Fruit fly (Drosophila melanogaster): Measurements from ENCODE around the gene Gr93b.

The Gr93b gene

DNA sequence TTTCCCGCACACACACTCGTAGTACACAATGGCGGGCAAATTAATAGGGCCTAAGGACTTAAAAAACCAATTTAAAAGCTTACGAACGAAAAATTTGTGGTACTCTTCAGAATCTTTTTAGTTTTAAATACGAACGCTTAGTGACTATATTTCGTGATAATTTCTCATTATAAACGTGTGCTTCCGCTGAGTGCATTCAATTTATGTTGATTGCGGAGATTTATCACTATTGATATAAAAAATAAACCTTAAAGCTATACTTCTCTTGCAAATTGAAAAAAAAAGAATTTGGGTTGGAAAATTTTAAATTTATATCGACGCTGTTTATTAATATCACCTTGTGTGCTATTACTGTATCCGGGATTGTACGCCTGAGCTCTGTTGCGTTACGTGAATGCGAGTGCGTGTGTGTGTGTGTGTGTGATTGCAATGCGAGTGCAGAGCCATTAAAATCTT is 5.5 kb upstream of the Gr93b start:
- TF ChIP-seq CG4496 (GFP tag; IDR thresholded peaks at IDR 0.05): peak; percentile 87
- peak; percentile 93 for TF ChIP-seq CG15710 (tag; optimal IDR thresholded peaks at IDR 0.05)
- TF ChIP-seq Snoo (tag; optimal IDR thresholded peaks at IDR 0.05): peak; percentile 95
- TF ChIP-seq EcR (GFP tag; optimal IDR thresholded peaks at IDR 0.05): peak; percentile 43
- TF ChIP-seq CG8301 (tag; optimal IDR thresholded peaks at IDR 0.05): peak; percentile 92
- peak; percentile 94 for TF ChIP-seq Pif1B (GFP tag; optimal IDR thresholded peaks at IDR 0.05)
- peak; percentile 78 for TF ChIP-seq Ets98B (GFP tag; IDR thresholded peaks at IDR 0.05)
- peak; percentile 49 for TF ChIP-seq gl (tag; optimal IDR thresholded peaks at IDR 0.05)
- TF ChIP-seq CG34367 (tag; optimal IDR thresholded peaks at IDR 0.05): peak; percentile 83
- peak; percentile 92 for TF ChIP-seq D1 (tag; optimal IDR thresholded peaks at IDR 0.05)
- peak; percentile 90 for TF ChIP-seq Pif1A (GFP tag; optimal IDR thresholded peaks at IDR 0.05)
- peak; percentile 87 for TF ChIP-seq CG17806 (tag; optimal IDR thresholded peaks at IDR 0.05)
- peak; percentile 65 for TF ChIP-seq CG12605 (GFP tag; IDR thresholded peaks at IDR 0.05)
- TF ChIP-seq CG10348 (GFP tag; IDR thresholded peaks at IDR 0.05): peak; percentile 69
- peak; percentile 95 for TF ChIP-seq CG8159 (tag; optimal IDR thresholded peaks at IDR 0.05)
- TF ChIP-seq CG32121 (GFP tag; IDR thresholded peaks at IDR 0.05): peak; percentile 79
- peak; percentile 34; the same call in 1 of the 2 replicates for TF ChIP-seq rn (GFP tag; IDR thresholded peaks at IDR 0.05)
- peak; percentile 91 for TF ChIP-seq CG9948 (tag; optimal IDR thresholded peaks at IDR 0.05)
- peak; percentile 96 for TF ChIP-seq CG14655 (GFP tag; optimal IDR thresholded peaks at IDR 0.05)
- peak; percentile 76 for TF ChIP-seq CG13204 (GFP tag; optimal IDR thresholded peaks at IDR 0.05)
- peak; percentile 78 for TF ChIP-seq fd96Ca (GFP tag; IDR thresholded peaks at IDR 0.05)

DNA sequence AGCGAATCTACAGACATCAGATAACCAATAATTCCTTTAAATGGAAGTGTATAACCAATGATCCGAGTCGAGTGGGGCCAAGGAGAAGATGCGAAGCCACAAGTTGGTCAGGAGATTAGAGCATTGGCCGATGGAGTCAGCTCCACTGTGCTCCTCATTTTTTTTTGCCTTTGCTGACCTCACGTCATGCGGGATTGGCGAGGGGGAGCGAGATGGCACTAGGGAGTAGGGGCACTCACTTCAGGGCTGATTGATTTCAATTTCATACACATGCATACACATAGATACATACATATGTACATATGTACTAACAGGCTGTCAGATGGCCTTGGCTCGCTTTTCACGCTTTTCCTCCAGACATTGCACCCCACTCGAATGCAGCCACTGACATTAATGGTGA is 4.7 kb upstream of the Gr93b start:
- TF ChIP-seq EcR (GFP tag; optimal IDR thresholded peaks at IDR 0.05): peak; percentile 53
- peak; percentile 36; the same call in 1 of the 3 replicates for TF ChIP-seq fd96Ca (GFP tag; IDR thresholded peaks at IDR 0.05)
- no peak for TF ChIP-seq Ets98B (GFP tag; IDR thresholded peaks at IDR 0.05)
- no peak for TF ChIP-seq rn (GFP tag; IDR thresholded peaks at IDR 0.05)
- peak; percentile 28; the same call in 1 of the 2 replicates for TF ChIP-seq CG32121 (GFP tag; IDR thresholded peaks at IDR 0.05)
- no peak for TF ChIP-seq Snoo (tag; optimal IDR thresholded peaks at IDR 0.05)
- peak; percentile 27; the same call in 1 of the 3 replicates for TF ChIP-seq CG4496 (GFP tag; IDR thresholded peaks at IDR 0.05)

DNA sequence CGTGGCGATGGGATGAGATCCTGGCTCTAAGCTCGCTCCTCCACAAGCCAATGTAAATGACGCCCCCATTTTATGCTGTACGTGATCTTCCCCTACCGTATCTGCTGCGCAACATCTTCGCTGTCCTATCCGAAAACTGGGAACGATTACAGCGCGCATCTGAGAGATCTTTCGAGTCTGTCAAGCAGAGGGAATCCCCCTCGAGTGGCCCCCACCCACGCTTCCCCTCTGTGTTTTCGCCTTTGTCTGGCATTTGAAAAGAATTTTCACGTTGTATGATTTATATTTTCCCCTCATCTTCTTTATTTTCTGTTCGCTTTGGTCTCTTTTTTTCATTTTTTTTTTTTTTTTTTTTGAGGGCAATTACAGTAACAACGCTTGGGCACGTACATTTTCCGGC is 3.9 kb upstream of the Gr93b start:
- TF ChIP-seq CG4496 (GFP tag; IDR thresholded peaks at IDR 0.05): peak; percentile 65; the same call in 2 of the 3 replicates
- TF ChIP-seq EcR (GFP tag; optimal IDR thresholded peaks at IDR 0.05): no peak
- TF ChIP-seq D1 (tag; optimal IDR thresholded peaks at IDR 0.05): no peak
- no peak for TF ChIP-seq fd96Ca (GFP tag; IDR thresholded peaks at IDR 0.05)
- no peak for TF ChIP-seq CG15710 (tag; optimal IDR thresholded peaks at IDR 0.05)
- TF ChIP-seq CG17806 (tag; optimal IDR thresholded peaks at IDR 0.05): no peak
- no peak for TF ChIP-seq CG12605 (GFP tag; IDR thresholded peaks at IDR 0.05)
- TF ChIP-seq Ets98B (GFP tag; IDR thresholded peaks at IDR 0.05): 0 out of 2 replicates have a peak, but pooled peaks have one; percentile 10

DNA sequence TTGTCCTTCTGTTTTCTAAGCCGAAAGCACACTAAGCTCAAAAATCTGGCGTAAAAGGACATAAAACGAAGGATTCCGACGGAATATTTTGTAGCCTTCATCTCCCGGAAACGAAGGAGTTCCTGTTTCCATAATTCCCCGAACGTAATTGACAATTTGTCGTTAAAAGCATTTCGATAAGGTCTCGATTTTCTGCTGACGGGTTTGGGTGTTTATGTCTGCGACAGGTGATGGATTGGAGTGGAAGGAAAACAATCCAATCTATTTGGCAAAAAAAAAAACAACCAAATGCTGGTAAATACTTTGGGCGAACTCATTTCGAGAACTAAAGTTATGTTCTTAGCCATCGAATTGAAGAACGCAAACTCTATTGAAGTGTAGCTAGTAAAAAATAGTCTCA is 3.0 kb upstream of the Gr93b start, which contains the start of gene Gr93d:
Gene Gr93d, minus strand, starts transcription at position 101 of the 400 bp plus-strand sequence.
- no peak for TF ChIP-seq CG32121 (GFP tag; IDR thresholded peaks at IDR 0.05)
- TF ChIP-seq gl (tag; optimal IDR thresholded peaks at IDR 0.05): no peak
- no peak for TF ChIP-seq Ets98B (GFP tag; IDR thresholded peaks at IDR 0.05)
- TF ChIP-seq D1 (tag; optimal IDR thresholded peaks at IDR 0.05): no peak
- no peak for TF ChIP-seq CG8159 (tag; optimal IDR thresholded peaks at IDR 0.05)

DNA sequence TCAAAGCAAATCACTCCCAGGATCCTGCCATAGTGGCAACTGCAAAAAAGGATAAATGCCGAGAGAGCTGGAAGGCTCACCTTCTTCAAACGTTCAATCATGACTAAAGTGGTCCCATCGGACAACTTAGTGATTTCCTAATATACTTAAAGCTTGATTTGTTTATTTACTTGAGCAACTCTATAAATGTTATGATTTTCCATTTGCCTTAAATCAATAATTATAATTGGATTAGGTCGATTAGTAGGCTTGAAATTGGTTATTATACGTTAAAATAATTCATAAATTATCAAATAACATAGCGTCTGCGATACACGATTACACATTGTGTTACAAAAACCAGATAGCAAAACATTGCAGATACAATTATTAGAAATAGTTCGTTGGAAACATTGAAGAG is 1.6 kb upstream of the Gr93b start, which contains the start of gene Gr93c:
Gene Gr93c, minus strand, starts transcription at position 101 of the 400 bp plus-strand sequence.
- TF ChIP-seq rn (GFP tag; IDR thresholded peaks at IDR 0.05): no peak
- TF ChIP-seq CG10348 (GFP tag; IDR thresholded peaks at IDR 0.05): no peak
- no peak for TF ChIP-seq CG34367 (tag; optimal IDR thresholded peaks at IDR 0.05)
- TF ChIP-seq fd96Ca (GFP tag; IDR thresholded peaks at IDR 0.05): no peak
- no peak for TF ChIP-seq CG8159 (tag; optimal IDR thresholded peaks at IDR 0.05)
- TF ChIP-seq CG4496 (GFP tag; IDR thresholded peaks at IDR 0.05): no peak
- no peak for TF ChIP-seq CG14655 (GFP tag; optimal IDR thresholded peaks at IDR 0.05)
- TF ChIP-seq CG17806 (tag; optimal IDR thresholded peaks at IDR 0.05): no peak
- no peak for TF ChIP-seq D1 (tag; optimal IDR thresholded peaks at IDR 0.05)
- TF ChIP-seq CG12605 (GFP tag; IDR thresholded peaks at IDR 0.05): no peak
- TF ChIP-seq Pif1A (GFP tag; optimal IDR thresholded peaks at IDR 0.05): no peak
- TF ChIP-seq Pif1B (GFP tag; optimal IDR thresholded peaks at IDR 0.05): no peak
- TF ChIP-seq gl (tag; optimal IDR thresholded peaks at IDR 0.05): no peak
- TF ChIP-seq CG15710 (tag; optimal IDR thresholded peaks at IDR 0.05): no peak
- no peak for TF ChIP-seq Ets98B (GFP tag; IDR thresholded peaks at IDR 0.05)
- TF ChIP-seq CG13204 (GFP tag; optimal IDR thresholded peaks at IDR 0.05): no peak
- TF ChIP-seq CG8301 (tag; optimal IDR thresholded peaks at IDR 0.05): no peak
- no peak for TF ChIP-seq CG9948 (tag; optimal IDR thresholded peaks at IDR 0.05)
- no peak for TF ChIP-seq CG32121 (GFP tag; IDR thresholded peaks at IDR 0.05)
- TF ChIP-seq Snoo (tag; optimal IDR thresholded peaks at IDR 0.05): no peak

DNA sequence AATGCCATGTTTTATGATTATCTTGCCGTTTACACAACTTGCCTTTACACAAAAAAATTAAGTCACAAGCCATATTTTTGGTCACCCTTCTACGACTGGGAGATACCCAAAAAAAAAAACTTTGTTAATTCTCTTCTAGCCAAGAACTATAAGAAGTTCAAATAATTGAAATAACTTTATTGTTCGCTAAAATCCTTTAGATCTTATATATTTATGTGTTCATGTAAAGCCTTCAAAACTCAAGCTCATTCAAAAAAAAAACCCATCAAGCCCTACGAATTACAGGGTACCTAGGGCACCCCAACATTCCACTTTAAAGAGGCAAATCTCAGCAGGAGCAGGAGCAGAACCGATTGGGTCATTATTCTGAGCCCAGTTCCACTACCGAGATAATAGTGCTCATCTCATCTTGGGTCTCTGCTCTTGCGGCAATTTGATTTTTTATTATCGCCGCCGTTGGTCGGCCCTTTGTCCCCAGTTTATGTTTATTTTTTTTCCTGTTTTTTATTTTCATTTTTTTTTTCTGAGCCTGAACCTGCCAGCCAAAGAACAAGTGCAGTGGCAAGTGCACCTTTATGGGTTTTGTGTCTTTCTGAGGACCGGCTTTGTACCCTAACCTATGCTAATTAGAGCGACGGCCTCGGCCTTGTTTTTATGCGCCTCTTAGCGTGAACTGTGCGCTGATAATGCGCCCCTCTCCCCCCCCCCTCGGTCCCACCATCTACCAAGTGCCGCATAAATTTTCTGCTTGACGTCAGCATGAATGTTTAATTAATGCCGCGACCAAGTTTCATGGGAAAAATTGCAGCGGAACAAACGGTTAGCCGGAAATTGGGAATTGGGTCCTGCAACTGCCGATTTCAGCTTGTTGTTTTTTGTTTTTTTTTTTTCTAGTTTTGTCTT is 1.8 kb downstream of the Gr93b start:
- TF ChIP-seq CG8159 (tag; optimal IDR thresholded peaks at IDR 0.05): peak; percentile 69
- no peak for TF ChIP-seq fd96Ca (GFP tag; IDR thresholded peaks at IDR 0.05)
- TF ChIP-seq CG17806 (tag; optimal IDR thresholded peaks at IDR 0.05): peak; percentile 41
- peak; percentile 55 for TF ChIP-seq EcR (GFP tag; optimal IDR thresholded peaks at IDR 0.05)
- no peak for TF ChIP-seq Snoo (tag; optimal IDR thresholded peaks at IDR 0.05)
- peak; percentile 29 for TF ChIP-seq CG15710 (tag; optimal IDR thresholded peaks at IDR 0.05)
- TF ChIP-seq CG13204 (GFP tag; optimal IDR thresholded peaks at IDR 0.05): peak; percentile 16
- peak; percentile 42 for TF ChIP-seq CG9948 (tag; optimal IDR thresholded peaks at IDR 0.05)
- TF ChIP-seq CG4496 (GFP tag; IDR thresholded peaks at IDR 0.05): no peak

Measured in whole organism, pupa.